Worm (Caenorhabditis elegans): ENCODE measurements around the gene rsf-1.

rsf-1 gene

ce11 chrII:11333846-11334638, 27.8 kb downstream of the rsf-1 start:
- TF ChIP-seq ceh-13 (GFP tag; optimal IDR thresholded peaks at IDR 0.05) (no peak), tbx-11 (GFP tag; IDR thresholded peaks at IDR 0.05) (no peak), hmbx-1 (tag; optimal IDR thresholded peaks at IDR 0.05) (no peak), F13C5.2 (tag; optimal IDR thresholded peaks at IDR 0.05) (no peak), aly-1 (tag; optimal IDR thresholded peaks at IDR 0.05) (no peak), scrt-1 (GFP tag; IDR thresholded peaks at IDR 0.05) (no peak), tbx-37 (GFP tag; conservative IDR thresholded peaks at IDR 0.05) (no peak), sea-1 (GFP tag; conservative IDR thresholded peaks at IDR 0.05) (no peak), tra-4 (tag; optimal IDR thresholded peaks at IDR 0.05) (no peak), hmg-4 (GFP tag; optimal IDR thresholded peaks at IDR 0.05) (no peak), flt-1 (GFP tag; IDR thresholded peaks at IDR 0.05) (no peak), ets-7 (tag; optimal IDR thresholded peaks at IDR 0.05) (no peak), B0310.2 (tag; optimal IDR thresholded peaks at IDR 0.05) (no peak), ceh-36 (tag; optimal IDR thresholded peaks at IDR 0.05) (no peak), hnd-1 (tag; optimal IDR thresholded peaks at IDR 0.05) (no peak), ama-1 (optimal IDR thresholded peaks at IDR 0.05) (no peak), pes-1 (GFP tag; IDR thresholded peaks at IDR 0.05) (no peak)

ce11 chrII:11335670-11336069, 29.5 kb downstream of the rsf-1 start:
- no peak for TF ChIP-seq hnd-1 (tag; optimal IDR thresholded peaks at IDR 0.05)
- no peak for TF ChIP-seq scrt-1 (GFP tag; IDR thresholded peaks at IDR 0.05)
- no peak for TF ChIP-seq ets-7 (tag; optimal IDR thresholded peaks at IDR 0.05)
- TF ChIP-seq B0310.2 (tag; optimal IDR thresholded peaks at IDR 0.05) = no peak
- TF ChIP-seq tbx-11 (GFP tag; IDR thresholded peaks at IDR 0.05) = no peak
- no peak for TF ChIP-seq sea-1 (GFP tag; conservative IDR thresholded peaks at IDR 0.05)
- TF ChIP-seq ceh-13 (GFP tag; optimal IDR thresholded peaks at IDR 0.05) = no peak
- TF ChIP-seq pes-1 (GFP tag; IDR thresholded peaks at IDR 0.05) = no peak
- TF ChIP-seq F13C5.2 (tag; optimal IDR thresholded peaks at IDR 0.05) = no peak
- TF ChIP-seq flt-1 (GFP tag; IDR thresholded peaks at IDR 0.05) = no peak
- TF ChIP-seq ceh-36 (tag; optimal IDR thresholded peaks at IDR 0.05) = no peak
- TF ChIP-seq tbx-37 (GFP tag; conservative IDR thresholded peaks at IDR 0.05) = no peak
- TF ChIP-seq hmg-4 (GFP tag; optimal IDR thresholded peaks at IDR 0.05) = no peak
- no peak for TF ChIP-seq ama-1 (optimal IDR thresholded peaks at IDR 0.05)
- TF ChIP-seq hmbx-1 (tag; optimal IDR thresholded peaks at IDR 0.05) = no peak
- TF ChIP-seq aly-1 (tag; optimal IDR thresholded peaks at IDR 0.05) = no peak
- no peak for TF ChIP-seq tra-4 (tag; optimal IDR thresholded peaks at IDR 0.05)

- TF ChIP-seq F13C5.2 (tag; optimal IDR thresholded peaks at IDR 0.05) = no peak
- no peak for TF ChIP-seq flt-1 (GFP tag; IDR thresholded peaks at IDR 0.05)
- no peak for TF ChIP-seq ets-7 (tag; optimal IDR thresholded peaks at IDR 0.05)
- no peak for TF ChIP-seq hmbx-1 (tag; optimal IDR thresholded peaks at IDR 0.05)
- TF ChIP-seq B0310.2 (tag; optimal IDR thresholded peaks at IDR 0.05) = no peak
- TF ChIP-seq ama-1 (optimal IDR thresholded peaks at IDR 0.05) = no peak
Observed at ce11 chrII:11336163-11336562, 30.0 kb downstream of the rsf-1 start.

ce11 chrII:11336640-11337241, 30.5 kb downstream of the rsf-1 start:
- no peak for TF ChIP-seq scrt-1 (GFP tag; IDR thresholded peaks at IDR 0.05)
- no peak for TF ChIP-seq flt-1 (GFP tag; IDR thresholded peaks at IDR 0.05)
- TF ChIP-seq hmg-4 (GFP tag; optimal IDR thresholded peaks at IDR 0.05) = no peak
- no peak for TF ChIP-seq tbx-37 (GFP tag; conservative IDR thresholded peaks at IDR 0.05)
- TF ChIP-seq ets-7 (tag; optimal IDR thresholded peaks at IDR 0.05) = no peak
- no peak for TF ChIP-seq pes-1 (GFP tag; IDR thresholded peaks at IDR 0.05)
- TF ChIP-seq hmbx-1 (tag; optimal IDR thresholded peaks at IDR 0.05) = no peak
- no peak for TF ChIP-seq ama-1 (optimal IDR thresholded peaks at IDR 0.05)
- TF ChIP-seq F13C5.2 (tag; optimal IDR thresholded peaks at IDR 0.05) = no peak

ce11 chrII:11337497-11338040, 31.4 kb downstream of the rsf-1 start, which contains the start of gene sqt-1:
TSS of gene sqt-1 (minus strand) at chrII:11337837.
- TF ChIP-seq scrt-1 (GFP tag; IDR thresholded peaks at IDR 0.05) (no peak), sea-1 (GFP tag; conservative IDR thresholded peaks at IDR 0.05) (no peak), ceh-36 (tag; optimal IDR thresholded peaks at IDR 0.05) (no peak), flt-1 (GFP tag; IDR thresholded peaks at IDR 0.05) (no peak), ets-7 (tag; optimal IDR thresholded peaks at IDR 0.05) (no peak), F13C5.2 (tag; optimal IDR thresholded peaks at IDR 0.05) (no peak), B0310.2 (tag; optimal IDR thresholded peaks at IDR 0.05) (no peak), ama-1 (optimal IDR thresholded peaks at IDR 0.05) (no peak)

ce11 chrII:11339507-11339906, 33.3 kb downstream of the rsf-1 start, which contains the start of gene rmd-3:
TSS of gene rmd-3 (minus strand) at chrII:11339607.
- no peak for TF ChIP-seq F13C5.2 (tag; optimal IDR thresholded peaks at IDR 0.05)
- no peak for TF ChIP-seq tra-4 (tag; optimal IDR thresholded peaks at IDR 0.05)
- no peak for TF ChIP-seq scrt-1 (GFP tag; IDR thresholded peaks at IDR 0.05)
- TF ChIP-seq ceh-36 (tag; optimal IDR thresholded peaks at IDR 0.05) = no peak

- TF ChIP-seq ama-1 (optimal IDR thresholded peaks at IDR 0.05) = no peak
- TF ChIP-seq ceh-36 (tag; optimal IDR thresholded peaks at IDR 0.05) = no peak
- no peak for TF ChIP-seq hmbx-1 (tag; optimal IDR thresholded peaks at IDR 0.05)
- no peak for TF ChIP-seq ets-7 (tag; optimal IDR thresholded peaks at IDR 0.05)
- TF ChIP-seq sea-1 (GFP tag; conservative IDR thresholded peaks at IDR 0.05) = no peak
- TF ChIP-seq aly-1 (tag; optimal IDR thresholded peaks at IDR 0.05) = no peak
- TF ChIP-seq tra-4 (tag; optimal IDR thresholded peaks at IDR 0.05) = no peak
- TF ChIP-seq hmg-4 (GFP tag; optimal IDR thresholded peaks at IDR 0.05) = no peak
- TF ChIP-seq tbx-37 (GFP tag; conservative IDR thresholded peaks at IDR 0.05) = no peak
- no peak for TF ChIP-seq B0310.2 (tag; optimal IDR thresholded peaks at IDR 0.05)
- no peak for TF ChIP-seq flt-1 (GFP tag; IDR thresholded peaks at IDR 0.05)
- TF ChIP-seq scrt-1 (GFP tag; IDR thresholded peaks at IDR 0.05) = no peak
Observed at ce11 chrII:11343300-11343869, 37.2 kb downstream of the rsf-1 start, which contains the start of gene lgc-20. TSS of gene lgc-20 (minus strand) at chrII:11343610.

Measured in whole organism, early embryonic.